Worm (Caenorhabditis elegans) whole organism, late embryonic: ENCODE data around the gene grl-12.
A peak's percentile ranks its signal among the peaks of the same experiment; 100 is the strongest.

Experiments
- ahr-1 ChIP-seq: sonication (generic microtip); optimal IDR thresholded peaks from 2 replicates; lab custom pipeline; 2016; ENCODE audit warnings: missing genetic modification characterization, missing compliant biosample characterization
- ceh-18 ChIP-seq: sonication (generic microtip); optimal IDR thresholded peaks from 2 replicates; lab custom pipeline; 2016; ENCODE audit warnings: missing genetic modification characterization, missing compliant biosample characterization
- ceh-2 ChIP-seq: sonication (generic microtip); optimal IDR thresholded peaks from 2 replicates; lab custom pipeline; 2016; ENCODE audit warnings: missing genotype, missing genetic modification characterization, missing compliant biosample characterization
- ceh-48 ChIP-seq: sonication (generic microtip); optimal IDR thresholded peaks from 2 replicates; lab custom pipeline; 2016; ENCODE audit warnings: missing genetic modification characterization, inconsistent platforms, missing compliant biosample characterization
- ceh-9 ChIP-seq: sonication (generic microtip); optimal IDR thresholded peaks from 2 replicates; lab custom pipeline; 2016; ENCODE audit warnings: mild to moderate bottlenecking, missing genetic modification characterization, inconsistent platforms, missing compliant biosample characterization
- dmd-4 ChIP-seq: sonication (generic microtip); optimal IDR thresholded peaks from 2 replicates; lab custom pipeline; 2016; ENCODE audit warnings: borderline replicate concordance, missing genetic modification characterization, missing compliant biosample characterization
- dve-1 ChIP-seq: sonication (generic microtip); optimal IDR thresholded peaks from 2 replicates; lab custom pipeline; 2017; ENCODE audit warnings: antibody characterized with exemption, mild to moderate bottlenecking, missing genetic modification characterization, missing compliant biosample characterization
- elt-2 ChIP-seq: sonication (generic microtip); optimal IDR thresholded peaks from 2 replicates; lab custom pipeline; 2016; ENCODE audit warnings: missing genetic modification reagents, missing genetic modification characterization, missing compliant biosample characterization
- gmeb-2 ChIP-seq: sonication (generic microtip); optimal IDR thresholded peaks from 2 replicates; lab custom pipeline; 2016; ENCODE audit warnings: missing genetic modification characterization, inconsistent platforms, missing compliant biosample characterization
- hlh-30 ChIP-seq: sonication (generic microtip); optimal IDR thresholded peaks from 2 replicates; lab custom pipeline; 2017; ENCODE audit warnings: antibody characterized with exemption, missing genetic modification characterization, missing compliant biosample characterization; ENCODE audit not compliant: insufficient read depth
- lim-6 ChIP-seq: sonication (generic microtip); optimal IDR thresholded peaks from 2 replicates; lab custom pipeline; 2016; ENCODE audit warnings: missing genetic modification characterization, missing compliant biosample characterization
- mec-3 ChIP-seq: sonication (generic microtip); optimal IDR thresholded peaks from 2 replicates; lab custom pipeline; 2016; ENCODE audit warnings: borderline replicate concordance, missing genetic modification characterization, missing compliant biosample characterization
- nfya-1 ChIP-seq: sonication (generic microtip); optimal IDR thresholded peaks from 2 replicates; lab custom pipeline; 2017; ENCODE audit warnings: missing genetic modification characterization, mild to moderate bottlenecking, missing compliant biosample characterization, antibody characterized with exemption, moderate library complexity
- pag-3 ChIP-seq: sonication (generic microtip); optimal IDR thresholded peaks from 2 replicates; lab custom pipeline; 2016; ENCODE audit warnings: missing compliant biosample characterization, missing genetic modification characterization, borderline replicate concordance
- pat-9 ChIP-seq: fragments of 200-800 bp; sonication (Bioruptor generic); optimal IDR thresholded peaks from 2 replicates; lab custom pipeline; 2018; ENCODE audit warnings: mild to moderate bottlenecking, missing genetic modification characterization, moderate library complexity, missing compliant biosample characterization
- pqm-1 ChIP-seq: sonication (generic microtip); optimal IDR thresholded peaks from 2 replicates; lab custom pipeline; 2016; ENCODE audit warnings: missing genetic modification characterization, missing compliant biosample characterization
- sox-4 ChIP-seq: sonication (generic microtip); optimal IDR thresholded peaks from 2 replicates; lab custom pipeline; 2017; ENCODE audit warnings: mild to moderate bottlenecking, missing genetic modification characterization, inconsistent platforms, missing compliant biosample characterization
- tbx-2 ChIP-seq: sonication (generic microtip); optimal IDR thresholded peaks from 2 replicates; lab custom pipeline; 2016; ENCODE audit warnings: missing genetic modification characterization, missing compliant biosample characterization
- tbx-7 ChIP-seq: sonication (generic microtip); optimal IDR thresholded peaks from 2 replicates; lab custom pipeline; 2016; ENCODE audit warnings: missing genotype, missing genetic modification characterization, missing compliant biosample characterization
- unc-42 ChIP-seq: sonication (generic microtip); optimal IDR thresholded peaks from 2 replicates; lab custom pipeline; 2016; ENCODE audit warnings: missing genotype, missing genetic modification characterization, missing compliant biosample characterization
- unc-55 ChIP-seq: sonication (generic microtip); optimal IDR thresholded peaks from 2 replicates; lab custom pipeline; 2017; ENCODE audit warnings: missing biosample characterization, missing genetic modification reagents, missing genetic modification characterization

Gene grl-12

DNA sequence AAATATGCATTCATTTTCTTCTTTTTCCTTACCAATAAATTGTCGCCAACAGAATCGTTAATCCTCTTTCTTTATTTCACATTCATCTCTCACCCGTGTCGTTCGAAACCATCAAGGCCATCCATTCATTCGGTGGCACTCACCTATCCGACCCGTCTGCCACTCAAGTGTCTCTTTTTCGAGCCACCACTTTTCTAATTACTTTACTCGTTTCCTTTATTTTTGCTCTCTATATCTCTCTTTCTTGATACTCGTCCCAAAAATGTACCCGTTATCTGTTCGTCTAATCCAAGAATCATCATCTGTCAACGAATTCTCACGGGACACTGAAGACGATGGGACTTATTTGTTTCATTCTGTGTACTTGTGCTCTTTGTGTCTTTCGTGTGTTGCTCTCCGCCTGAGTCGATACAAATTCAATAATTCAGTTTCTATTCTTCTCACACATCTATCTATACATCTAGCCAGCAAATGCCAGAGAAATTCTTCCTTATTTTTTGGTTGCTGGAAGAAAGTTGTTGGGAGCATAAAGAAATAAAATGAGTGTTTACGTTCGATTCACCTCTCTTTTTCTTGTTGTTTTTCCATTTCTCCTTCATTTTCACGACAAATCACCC is 44.0 kb downstream of the grl-12 start:
- TF ChIP-seq pqm-1 (tag; lab: Kevin White, UChicago) (no peak), nfya-1 (tag; lab: Kevin White, UChicago) (no peak), pat-9 (tag; lab: Kevin White, UChicago) (no peak), lim-6 (tag; lab: Kevin White, UChicago) (no peak), unc-42 (tag; lab: Kevin White, UChicago) (peak; percentile 67), ceh-18 (no peak), sox-4 (tag; lab: Kevin White, UChicago) (no peak), unc-55 (GFP tag; lab: Kevin White, UChicago) (peak; percentile 20), ceh-2 (no peak), elt-2 (tag; lab: Kevin White, UChicago) (no peak), hlh-30 (no peak), pag-3 (tag; lab: Kevin White, UChicago) (no peak)

ce11 chrV:8588079-8588478 is 48.7 kb downstream of the grl-12 start, which contains the start of gene C10B5.3:
Gene C10B5.3 (minus strand): TSS chrV:8588179.
- no peak for TF ChIP-seq dmd-4 (tag; lab: Kevin White, UChicago)

- peak; percentile 19 for TF ChIP-seq elt-2 (tag; lab: Kevin White, UChicago)
- no peak for TF ChIP-seq ahr-1 (tag; lab: Kevin White, UChicago)
These were observed 49.9 kb downstream of the grl-12 start for ce11 chrV:8586920-8587319.

ce11 chrV:8586472-8586871 is 50.3 kb downstream of the grl-12 start:
- TF ChIP-seq tbx-2 (tag; lab: Kevin White, UChicago) = no peak
- no peak for TF ChIP-seq ceh-48 (tag; lab: Kevin White, UChicago)
- TF ChIP-seq pat-9 (tag; lab: Kevin White, UChicago) = no peak
- no peak for TF ChIP-seq mec-3 (tag; lab: Kevin White, UChicago)
- TF ChIP-seq tbx-7 (tag; lab: Kevin White, UChicago) = no peak
- no peak for TF ChIP-seq dve-1 (tag; lab: Kevin White, UChicago)
- TF ChIP-seq gmeb-2 = no peak
- no peak for TF ChIP-seq ceh-9 (tag; lab: Kevin White, UChicago)
- no peak for TF ChIP-seq nfya-1 (tag; lab: Kevin White, UChicago)
